Fruit fly (Drosophila melanogaster): ENCODE results near the gene CG31446.

The CG31446 gene

dm6 chr3R:15670559-15670958 lies 22.3 kb upstream of the CG31446 start (continued):
- TF ChIP-seq CG5953 (GFP tag; IDR thresholded peaks at IDR 0.05) (no peak), CG14710 (tag; optimal IDR thresholded peaks at IDR 0.05) (peak; percentile 6), lbe (GFP tag; optimal IDR thresholded peaks at IDR 0.05) (no peak), gcm (GFP tag; optimal IDR thresholded peaks at IDR 0.05) (peak; percentile 11), wek (GFP tag; optimal IDR thresholded peaks at IDR 0.05) (peak; percentile 25), CG5180 (GFP tag; optimal IDR thresholded peaks at IDR 0.05) (peak; percentile 8), zf30C (GFP tag; optimal IDR thresholded peaks at IDR 0.05) (no peak), Atf-2 (GFP tag; optimal IDR thresholded peaks at IDR 0.05) (no peak), CG10431 (GFP tag; optimal IDR thresholded peaks at IDR 0.05) (peak; percentile 1), pan (optimal IDR thresholded peaks at IDR 0.05) (no peak), pan (GFP tag; optimal IDR thresholded peaks at IDR 0.05 in 1 of 2, IDR thresholded peaks at IDR 0.05 in 1 of 2) (peak in 1 of 2 experiments; percentile 18), Med (GFP tag) (peak; percentile 46), D (optimal IDR thresholded peaks at IDR 0.05) (no peak), D (GFP tag; optimal IDR thresholded peaks at IDR 0.05) (peak; percentile 52), bsh (GFP tag; optimal IDR thresholded peaks at IDR 0.05) (peak in 1 of 2 experiments; percentile 30), ci (GFP tag; IDR thresholded peaks at IDR 0.05) (peak; percentile 68; the same call in 1 of the 3 replicates), CG8089 (GFP tag; optimal IDR thresholded peaks at IDR 0.05) (peak; percentile 18), gt (GFP tag; IDR thresholded peaks at IDR 0.05) (0 out of 2 replicates have a peak, but pooled peaks have one; percentile 7), CG15601 (tag; optimal IDR thresholded peaks at IDR 0.05) (peak; percentile 50), oc (tag; optimal IDR thresholded peaks at IDR 0.05) (peak; percentile 84), CG10209 (GFP tag; optimal IDR thresholded peaks at IDR 0.05) (peak; percentile 44), chif (GFP tag; optimal IDR thresholded peaks at IDR 0.05) (peak in 1 of 2 experiments; percentile 3), Camta (GFP tag; optimal IDR thresholded peaks at IDR 0.05) (peak; percentile 8), NfI (GFP tag; optimal IDR thresholded peaks at IDR 0.05) (no peak), odd (GFP tag; optimal IDR thresholded peaks at IDR 0.05) (peak; percentile 27), Max (GFP tag; optimal IDR thresholded peaks at IDR 0.05) (no peak), btn (GFP tag; optimal IDR thresholded peaks at IDR 0.05) (no peak), Awh (GFP tag; IDR thresholded peaks at IDR 0.05) (peak; percentile 51; the same call in 1 of the 2 replicates), Xrp1 (GFP tag; IDR thresholded peaks at IDR 0.05) (peak; percentile 61), CG13287 (GFP tag; IDR thresholded peaks at IDR 0.05; ENCODE audit: partially characterized antibody) (no peak), Asciz (GFP tag; optimal IDR thresholded peaks at IDR 0.05) (peak; percentile 2), Oli (tag; optimal IDR thresholded peaks at IDR 0.05) (no peak), insv (GFP tag; optimal IDR thresholded peaks at IDR 0.05) (peak in 1 of 2 experiments; percentile 4), CG1647 (GFP tag; optimal IDR thresholded peaks at IDR 0.05) (no peak), usp (GFP tag; optimal IDR thresholded peaks at IDR 0.05) (no peak), MTF-1 (GFP tag; optimal IDR thresholded peaks at IDR 0.05; ENCODE audit: borderline replicate concordance) (peak; percentile 54), Oaz (GFP tag; IDR thresholded peaks at IDR 0.05) (no peak), sug (tag; optimal IDR thresholded peaks at IDR 0.05) (no peak), Atf6 (GFP tag; IDR thresholded peaks at IDR 0.05) (no peak), CG8290 (GFP tag; optimal IDR thresholded peaks at IDR 0.05) (no peak), CG8290 (tag; optimal IDR thresholded peaks at IDR 0.05) (peak in 1 of 2 experiments; percentile 57), zfh1 (GFP tag; IDR thresholded peaks at IDR 0.05) (peak; percentile 42; the same call in 1 of the 3 replicates), onecut (GFP tag; IDR thresholded peaks at IDR 0.05) (peak; percentile 17; the same call in 1 of the 2 replicates), sim (GFP tag; IDR thresholded peaks at IDR 0.05) (0 out of 2 replicates have a peak, but pooled peaks have one; percentile 45), dpn (GFP tag; optimal IDR thresholded peaks at IDR 0.05) (peak in 1 of 2 experiments; percentile 17), lab (GFP tag; optimal IDR thresholded peaks at IDR 0.05) (peak; percentile 7), CG8281 (tag; optimal IDR thresholded peaks at IDR 0.05) (peak; percentile 9), Vsx1 (GFP tag; optimal IDR thresholded peaks at IDR 0.05) (peak; percentile 38), fd102C (GFP tag; optimal IDR thresholded peaks at IDR 0.05) (peak; percentile 39), C15 (GFP tag; IDR thresholded peaks at IDR 0.05) (no peak), trem (tag; optimal IDR thresholded peaks at IDR 0.05) (no peak)

Measured in whole organism, embryonic.